Fruit fly (Drosophila melanogaster) whole organism, wandering third instar larva: ENCODE measurements around the gene CG42481.

Experiments
- Dfd ChIP-seq: fragments of >200 bp; optimal IDR thresholded peaks from 2 replicates; lab custom pipeline; 2017; ENCODE audit warnings: missing biosample characterization, missing genetic modification characterization
- Dif ChIP-seq: fragments of 200-275, 200-300 bp; sonication (Bioruptor generic); optimal IDR thresholded peaks from 2 replicates; lab custom pipeline; 2018; ENCODE audit warnings: missing biosample characterization, missing genetic modification characterization; ENCODE audit not compliant: partially characterized antibody
- GATAd ChIP-seq: sonication (Bioruptor generic); optimal IDR thresholded peaks from 2 replicates; lab custom pipeline; 2016; ENCODE audit warnings: missing biosample characterization, missing genetic modification characterization
- OdsH ChIP-seq: fragments of 200-800 bp; sonication (Bioruptor generic); optimal IDR thresholded peaks from 2 replicates; lab custom pipeline; 2016; ENCODE audit warnings: missing biosample characterization, mild to moderate bottlenecking, missing genetic modification characterization
- Vsx2 ChIP-seq: fragments of 200-300, 225-300 bp; sonication (Bioruptor generic); optimal IDR thresholded peaks from 2 replicates; lab custom pipeline; 2018; ENCODE audit warnings: missing biosample characterization, missing genetic modification characterization; ENCODE audit not compliant: partially characterized antibody
- br ChIP-seq: fragments of 200-800 bp; sonication (Bioruptor generic); optimal IDR thresholded peaks from 2 replicates; lab custom pipeline; 2016; ENCODE audit warnings: missing biosample characterization, missing genetic modification characterization
- h ChIP-seq: fragments of 200-800 bp; sonication (Bioruptor generic); optimal IDR thresholded peaks from 3 replicates; lab custom pipeline; 2016; ENCODE audit warnings: missing biosample characterization, mild to moderate bottlenecking, missing genetic modification characterization
- pan ChIP-seq: fragments of >200 bp; optimal IDR thresholded peaks from 2 replicates; lab custom pipeline; 2017
- usp ChIP-seq: fragments of >200 bp; optimal IDR thresholded peaks from 2 replicates; lab custom pipeline; 2017; ENCODE audit warnings: missing biosample characterization, missing genetic modification characterization

dm6 chr3L:13267254-13267653 is 31.6 kb downstream of the CG42481 start:
- TF ChIP-seq br (GFP tag; lab: Kevin White, UChicago) (no peak), Dfd (GFP tag; lab: Kevin White, UChicago) (no peak), OdsH (GFP tag; lab: Kevin White, UChicago) (peak; percentile 30), usp (GFP tag; lab: Kevin White, UChicago) (no peak), pan (lab: Kevin White, UChicago) (no peak), Dif (GFP tag; lab: Kevin White, UChicago) (no peak), h (GFP tag; lab: Kevin White, UChicago) (peak; percentile 37), GATAd (GFP tag; lab: Kevin White, UChicago) (no peak), Vsx2 (GFP tag; lab: Kevin White, UChicago) (no peak)
